Worm (Caenorhabditis elegans): Measurements from ENCODE around the gene srh-67.

The srh-67 gene

ce11 chrII:12494556-12495131 is 14.1 kb upstream of the srh-67 start, which contains the start of gene col-85:
Gene col-85, minus strand, starts transcription at chrII:12495095.
- peak; percentile 95 for TF ChIP-seq F13C5.2 (tag; optimal IDR thresholded peaks at IDR 0.05)
- peak; percentile 98 for TF ChIP-seq pes-1 (GFP tag; IDR thresholded peaks at IDR 0.05)
- TF ChIP-seq tbx-37 (GFP tag; conservative IDR thresholded peaks at IDR 0.05): peak; percentile 98
- TF ChIP-seq hmg-4 (GFP tag; optimal IDR thresholded peaks at IDR 0.05): peak; percentile 92
- TF ChIP-seq tbx-11 (GFP tag; IDR thresholded peaks at IDR 0.05): peak; percentile 97
- TF ChIP-seq B0310.2 (tag; optimal IDR thresholded peaks at IDR 0.05): peak; percentile 91
- peak; percentile 84 for TF ChIP-seq ceh-13 (GFP tag; optimal IDR thresholded peaks at IDR 0.05)
- TF ChIP-seq aly-1 (tag; optimal IDR thresholded peaks at IDR 0.05): peak; percentile 90
- TF ChIP-seq ama-1 (optimal IDR thresholded peaks at IDR 0.05): no peak
- TF ChIP-seq flt-1 (GFP tag; IDR thresholded peaks at IDR 0.05): peak; percentile 98
- peak; percentile 98 for TF ChIP-seq scrt-1 (GFP tag; IDR thresholded peaks at IDR 0.05)
- peak; percentile 85 for TF ChIP-seq tra-4 (tag; optimal IDR thresholded peaks at IDR 0.05)
- TF ChIP-seq hmbx-1 (tag; optimal IDR thresholded peaks at IDR 0.05): peak; percentile 79
- peak; percentile 88 for TF ChIP-seq hnd-1 (tag; optimal IDR thresholded peaks at IDR 0.05)
- peak; percentile 95 for TF ChIP-seq sea-1 (GFP tag; conservative IDR thresholded peaks at IDR 0.05)
- peak; percentile 94 for TF ChIP-seq ceh-36 (tag; optimal IDR thresholded peaks at IDR 0.05)
- TF ChIP-seq ets-7 (tag; optimal IDR thresholded peaks at IDR 0.05): peak; percentile 93

- TF ChIP-seq ama-1 (optimal IDR thresholded peaks at IDR 0.05) (no peak), sea-1 (GFP tag; conservative IDR thresholded peaks at IDR 0.05) (no peak)
Measured at ce11 chrII:12496981-12497380, 11.8 kb upstream of the srh-67 start, which contains the start of gene T21B4.3. Gene T21B4.3, minus strand, starts transcription at chrII:12497081.

- no peak for TF ChIP-seq B0310.2 (tag; optimal IDR thresholded peaks at IDR 0.05)
- TF ChIP-seq tbx-11 (GFP tag; IDR thresholded peaks at IDR 0.05): no peak
- TF ChIP-seq F13C5.2 (tag; optimal IDR thresholded peaks at IDR 0.05): no peak
- TF ChIP-seq hmbx-1 (tag; optimal IDR thresholded peaks at IDR 0.05): no peak
- TF ChIP-seq ceh-36 (tag; optimal IDR thresholded peaks at IDR 0.05): no peak
- TF ChIP-seq ama-1 (optimal IDR thresholded peaks at IDR 0.05): no peak
- TF ChIP-seq tbx-37 (GFP tag; conservative IDR thresholded peaks at IDR 0.05): no peak
- TF ChIP-seq hnd-1 (tag; optimal IDR thresholded peaks at IDR 0.05): no peak
- no peak for TF ChIP-seq sea-1 (GFP tag; conservative IDR thresholded peaks at IDR 0.05)
- TF ChIP-seq flt-1 (GFP tag; IDR thresholded peaks at IDR 0.05): no peak
Measured at ce11 chrII:12499969-12500368, 8.8 kb upstream of the srh-67 start.

- TF ChIP-seq scrt-1 (GFP tag; IDR thresholded peaks at IDR 0.05): no peak
- no peak for TF ChIP-seq ceh-36 (tag; optimal IDR thresholded peaks at IDR 0.05)
- no peak for TF ChIP-seq ama-1 (optimal IDR thresholded peaks at IDR 0.05)
- no peak for TF ChIP-seq F13C5.2 (tag; optimal IDR thresholded peaks at IDR 0.05)
- no peak for TF ChIP-seq pes-1 (GFP tag; IDR thresholded peaks at IDR 0.05)
- no peak for TF ChIP-seq tbx-37 (GFP tag; conservative IDR thresholded peaks at IDR 0.05)
- TF ChIP-seq hnd-1 (tag; optimal IDR thresholded peaks at IDR 0.05): no peak
- TF ChIP-seq B0310.2 (tag; optimal IDR thresholded peaks at IDR 0.05): no peak
- no peak for TF ChIP-seq aly-1 (tag; optimal IDR thresholded peaks at IDR 0.05)
- TF ChIP-seq flt-1 (GFP tag; IDR thresholded peaks at IDR 0.05): no peak
- TF ChIP-seq hmg-4 (GFP tag; optimal IDR thresholded peaks at IDR 0.05): no peak
- TF ChIP-seq ceh-13 (GFP tag; optimal IDR thresholded peaks at IDR 0.05): no peak
- TF ChIP-seq tra-4 (tag; optimal IDR thresholded peaks at IDR 0.05): no peak
- TF ChIP-seq ets-7 (tag; optimal IDR thresholded peaks at IDR 0.05): no peak
- TF ChIP-seq sea-1 (GFP tag; conservative IDR thresholded peaks at IDR 0.05): no peak
- no peak for TF ChIP-seq tbx-11 (GFP tag; IDR thresholded peaks at IDR 0.05)
- no peak for TF ChIP-seq hmbx-1 (tag; optimal IDR thresholded peaks at IDR 0.05)
Measured at ce11 chrII:12502784-12503183, 6.0 kb upstream of the srh-67 start, which contains the start of gene ador-1. Gene ador-1, minus strand, starts transcription at chrII:12502884.

ce11 chrII:12506511-12506910 is 2.2 kb upstream of the srh-67 start:
- no peak for TF ChIP-seq tbx-37 (GFP tag; conservative IDR thresholded peaks at IDR 0.05)
- TF ChIP-seq pes-1 (GFP tag; IDR thresholded peaks at IDR 0.05): no peak
- TF ChIP-seq ets-7 (tag; optimal IDR thresholded peaks at IDR 0.05): no peak
- TF ChIP-seq hnd-1 (tag; optimal IDR thresholded peaks at IDR 0.05): no peak
- no peak for TF ChIP-seq hmg-4 (GFP tag; optimal IDR thresholded peaks at IDR 0.05)

- TF ChIP-seq tbx-37 (GFP tag; conservative IDR thresholded peaks at IDR 0.05) (no peak), scrt-1 (GFP tag; IDR thresholded peaks at IDR 0.05) (no peak), B0310.2 (tag; optimal IDR thresholded peaks at IDR 0.05) (no peak), F13C5.2 (tag; optimal IDR thresholded peaks at IDR 0.05) (no peak), pes-1 (GFP tag; IDR thresholded peaks at IDR 0.05) (no peak), sea-1 (GFP tag; conservative IDR thresholded peaks at IDR 0.05) (no peak), ceh-13 (GFP tag; optimal IDR thresholded peaks at IDR 0.05) (no peak), hmg-4 (GFP tag; optimal IDR thresholded peaks at IDR 0.05) (no peak), tbx-11 (GFP tag; IDR thresholded peaks at IDR 0.05) (no peak), ets-7 (tag; optimal IDR thresholded peaks at IDR 0.05) (no peak), ceh-36 (tag; optimal IDR thresholded peaks at IDR 0.05) (no peak), ama-1 (optimal IDR thresholded peaks at IDR 0.05) (no peak), aly-1 (tag; optimal IDR thresholded peaks at IDR 0.05) (no peak), tra-4 (tag; optimal IDR thresholded peaks at IDR 0.05) (no peak)
Measured at ce11 chrII:12507038-12507437, 1.7 kb upstream of the srh-67 start, which contains the start of gene srh-68. Gene srh-68, plus strand, starts transcription at chrII:12507338.

ce11 chrII:12511866-12512265 is 3.1 kb downstream of the srh-67 start, which contains the start of gene srh-73:
Gene srh-73, plus strand, starts transcription at chrII:12512166.
- TF ChIP-seq ets-7 (tag; optimal IDR thresholded peaks at IDR 0.05) (no peak), aly-1 (tag; optimal IDR thresholded peaks at IDR 0.05) (no peak), hnd-1 (tag; optimal IDR thresholded peaks at IDR 0.05) (no peak), hmbx-1 (tag; optimal IDR thresholded peaks at IDR 0.05) (no peak), sea-1 (GFP tag; conservative IDR thresholded peaks at IDR 0.05) (no peak), F13C5.2 (tag; optimal IDR thresholded peaks at IDR 0.05) (no peak), B0310.2 (tag; optimal IDR thresholded peaks at IDR 0.05) (no peak), tra-4 (tag; optimal IDR thresholded peaks at IDR 0.05) (no peak), tbx-37 (GFP tag; conservative IDR thresholded peaks at IDR 0.05) (no peak), ama-1 (optimal IDR thresholded peaks at IDR 0.05) (no peak), ceh-13 (GFP tag; optimal IDR thresholded peaks at IDR 0.05) (no peak), ceh-36 (tag; optimal IDR thresholded peaks at IDR 0.05) (no peak), hmg-4 (GFP tag; optimal IDR thresholded peaks at IDR 0.05) (no peak), pes-1 (GFP tag; IDR thresholded peaks at IDR 0.05) (no peak), tbx-11 (GFP tag; IDR thresholded peaks at IDR 0.05) (no peak), flt-1 (GFP tag; IDR thresholded peaks at IDR 0.05) (no peak)
